Fruit fly (Drosophila melanogaster): ENCODE results near the gene PIG-P.

Gene PIG-P

dm6 chr3R:26081380-26081991 is 23.5 kb upstream of the PIG-P start:
- TF ChIP-seq CrebA (GFP tag; optimal IDR thresholded peaks at IDR 0.05; ENCODE audit: borderline replicate concordance) (no peak), Hr83 (GFP tag; optimal IDR thresholded peaks at IDR 0.05; ENCODE audit: poor library complexity, severe bottlenecking) (no peak), pan (optimal IDR thresholded peaks at IDR 0.05) (no peak), ey (GFP tag; optimal IDR thresholded peaks at IDR 0.05) (peak; percentile 47), Rel (GFP tag; optimal IDR thresholded peaks at IDR 0.05) (peak; percentile 3), Rel (tag; optimal IDR thresholded peaks at IDR 0.05) (no peak), foxo (GFP tag; optimal IDR thresholded peaks at IDR 0.05) (peak in 1 of 2 experiments; percentile 78), Dfd (GFP tag; optimal IDR thresholded peaks at IDR 0.05) (no peak), lola (GFP tag; optimal IDR thresholded peaks at IDR 0.05) (no peak), dsf (GFP tag; optimal IDR thresholded peaks at IDR 0.05; ENCODE audit: borderline replicate concordance) (no peak), woc (GFP tag; optimal IDR thresholded peaks at IDR 0.05) (peak; percentile 8), jim (GFP tag; optimal IDR thresholded peaks at IDR 0.05) (no peak), brk (GFP tag; optimal IDR thresholded peaks at IDR 0.05) (peak; percentile 61), Myc (optimal IDR thresholded peaks at IDR 0.05) (no peak), Jra (GFP tag; optimal IDR thresholded peaks at IDR 0.05) (peak; percentile 29), psq (GFP tag; optimal IDR thresholded peaks at IDR 0.05) (peak; percentile 54), tai (GFP tag; optimal IDR thresholded peaks at IDR 0.05) (no peak), CG9705 (GFP tag; optimal IDR thresholded peaks at IDR 0.05) (peak; percentile 8), OdsH (GFP tag; optimal IDR thresholded peaks at IDR 0.05) (peak; percentile 60), dl (GFP tag; optimal IDR thresholded peaks at IDR 0.05; ENCODE audit: insufficient read depth in 1 of 2, partially characterized antibody in 2 of 2) (no peak), HLH106 (tag; optimal IDR thresholded peaks at IDR 0.05) (peak; percentile 76), dmrt93B (GFP tag; optimal IDR thresholded peaks at IDR 0.05) (peak; percentile 43), N (GFP tag; optimal IDR thresholded peaks at IDR 0.05) (no peak), CG32264 (GFP tag; optimal IDR thresholded peaks at IDR 0.05) (no peak), fru (GFP tag; optimal IDR thresholded peaks at IDR 0.05) (peak; percentile 69), Hr78 (GFP tag; optimal IDR thresholded peaks at IDR 0.05) (no peak), Mio (GFP tag; optimal IDR thresholded peaks at IDR 0.05) (no peak), br (GFP tag; optimal IDR thresholded peaks at IDR 0.05) (peak; percentile 62), sv (GFP tag; optimal IDR thresholded peaks at IDR 0.05) (no peak), Vsx2 (GFP tag; optimal IDR thresholded peaks at IDR 0.05; ENCODE audit: partially characterized antibody) (no peak), h (GFP tag; optimal IDR thresholded peaks at IDR 0.05) (peak; percentile 79), sage (GFP tag; optimal IDR thresholded peaks at IDR 0.05) (peak; percentile 33), rgr (GFP tag; optimal IDR thresholded peaks at IDR 0.05) (peak; percentile 64), Hnf4 (GFP tag; optimal IDR thresholded peaks at IDR 0.05) (peak; percentile 40), usp (GFP tag; optimal IDR thresholded peaks at IDR 0.05) (no peak), Dif (GFP tag; optimal IDR thresholded peaks at IDR 0.05; ENCODE audit: partially characterized antibody) (no peak), GATAd (GFP tag; optimal IDR thresholded peaks at IDR 0.05) (no peak), Abd-B (GFP tag; optimal IDR thresholded peaks at IDR 0.05) (no peak), Sp1 (GFP tag; optimal IDR thresholded peaks at IDR 0.05) (peak; percentile 75)

- TF ChIP-seq psq (GFP tag; optimal IDR thresholded peaks at IDR 0.05) (peak; percentile 4), tai (GFP tag; optimal IDR thresholded peaks at IDR 0.05) (no peak), h (GFP tag; optimal IDR thresholded peaks at IDR 0.05) (peak; percentile 43), rgr (GFP tag; optimal IDR thresholded peaks at IDR 0.05) (peak; percentile 5), CG32264 (GFP tag; optimal IDR thresholded peaks at IDR 0.05) (no peak), Dfd (GFP tag; optimal IDR thresholded peaks at IDR 0.05) (no peak), usp (GFP tag; optimal IDR thresholded peaks at IDR 0.05) (no peak), sage (GFP tag; optimal IDR thresholded peaks at IDR 0.05) (no peak), Hr78 (GFP tag; optimal IDR thresholded peaks at IDR 0.05) (no peak), foxo (GFP tag; optimal IDR thresholded peaks at IDR 0.05) (peak in 1 of 2 experiments; percentile 42), ey (GFP tag; optimal IDR thresholded peaks at IDR 0.05) (peak; percentile 8), pan (optimal IDR thresholded peaks at IDR 0.05) (no peak), HLH106 (tag; optimal IDR thresholded peaks at IDR 0.05) (peak; percentile 35), fru (GFP tag; optimal IDR thresholded peaks at IDR 0.05) (peak; percentile 46), OdsH (GFP tag; optimal IDR thresholded peaks at IDR 0.05) (peak; percentile 27), br (GFP tag; optimal IDR thresholded peaks at IDR 0.05) (peak; percentile 2)
Measured at dm6 chr3R:26075252-26075651, 17.2 kb upstream of the PIG-P start.

Measured in whole organism, wandering third instar larva.